Worm (Caenorhabditis elegans): Measurements from ENCODE around the gene C14B1.2.

C14B1.2 gene

DNA sequence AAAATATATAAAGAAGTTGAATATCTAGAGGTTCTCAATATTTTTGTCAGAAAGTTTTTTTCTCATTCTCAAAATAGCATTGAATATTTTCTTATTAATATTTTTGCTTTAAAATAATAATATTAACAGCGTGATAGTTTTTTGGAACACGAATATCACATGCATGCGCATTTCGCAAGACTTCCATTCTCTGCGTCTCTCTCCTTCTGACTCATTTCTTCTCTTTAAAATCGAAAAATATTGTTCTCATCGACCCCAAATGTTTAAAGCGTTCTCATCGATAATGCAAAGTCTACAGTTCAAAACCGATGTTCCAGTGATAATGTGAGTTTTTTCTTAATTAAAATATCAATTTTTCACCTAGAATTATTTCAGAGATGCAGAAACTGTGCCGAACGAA, 1.3 kb downstream of the C14B1.2 start, which contains the start of gene C14B1.3:
Gene C14B1.3, plus strand, starts transcription at position 168 of the 400 bp plus-strand sequence.
- peak in 1 of 3 experiments; percentile 28 for TF ChIP-seq dpl-1 (GFP tag; optimal IDR thresholded peaks at IDR 0.05)
- TF ChIP-seq C04F5.9 (tag; optimal IDR thresholded peaks at IDR 0.05): no peak
- TF ChIP-seq egl-13 (tag; optimal IDR thresholded peaks at IDR 0.05): no peak
- no peak for TF ChIP-seq grh-1 (GFP tag; IDR thresholded peaks at IDR 0.05)
- no peak for TF ChIP-seq efl-3 (GFP tag; optimal IDR thresholded peaks at IDR 0.05)
- peak; percentile 87 for TF ChIP-seq skn-1 (tag; optimal IDR thresholded peaks at IDR 0.05)
- TF ChIP-seq C34B4.2 (tag; optimal IDR thresholded peaks at IDR 0.05): no peak
- TF ChIP-seq efl-1 (optimal IDR thresholded peaks at IDR 0.05): no peak
- peak; percentile 10 to 91 for TF ChIP-seq efl-1 (GFP tag; optimal IDR thresholded peaks at IDR 0.05 in 1 of 2)
- peak; percentile 1 for TF ChIP-seq xbp-1 (tag; optimal IDR thresholded peaks at IDR 0.05)
- no peak for TF ChIP-seq isw-1 (GFP tag; IDR thresholded peaks at IDR 0.05)
- TF ChIP-seq lin-14 (GFP tag; optimal IDR thresholded peaks at IDR 0.05): peak; percentile 66
- no peak for TF ChIP-seq irx-1 (tag; optimal IDR thresholded peaks at IDR 0.05)
- peak; percentile 17 for TF ChIP-seq jun-1 (tag; optimal IDR thresholded peaks at IDR 0.05)
- no peak for TF ChIP-seq nhr-237 (tag; optimal IDR thresholded peaks at IDR 0.05)
- peak; percentile 15 to 56 for TF ChIP-seq lin-35 (GFP tag; optimal IDR thresholded peaks at IDR 0.05)
- no peak for TF ChIP-seq hlh-4 (tag; optimal IDR thresholded peaks at IDR 0.05)
- TF ChIP-seq fkh-8 (tag; optimal IDR thresholded peaks at IDR 0.05): no peak
- TF ChIP-seq fkh-4 (tag; optimal IDR thresholded peaks at IDR 0.05; ENCODE audit: borderline replicate concordance): no peak
- TF ChIP-seq elt-2 (tag; optimal IDR thresholded peaks at IDR 0.05): no peak
- no peak for TF ChIP-seq zag-1 (tag; optimal IDR thresholded peaks at IDR 0.05)
- TF ChIP-seq vab-15 (tag; optimal IDR thresholded peaks at IDR 0.05): no peak
- no peak for TF ChIP-seq nhr-11 (tag; optimal IDR thresholded peaks at IDR 0.05)
- no peak for TF ChIP-seq ceh-63 (GFP tag; optimal IDR thresholded peaks at IDR 0.05)
- TF ChIP-seq aha-1 (tag; optimal IDR thresholded peaks at IDR 0.05): no peak
- TF ChIP-seq ceh-88 (GFP tag; IDR thresholded peaks at IDR 0.05): no peak
- no peak for TF ChIP-seq fkh-10 (GFP tag; optimal IDR thresholded peaks at IDR 0.05)
- no peak for TF ChIP-seq nhr-28 (tag; optimal IDR thresholded peaks at IDR 0.05)
- no peak for TF ChIP-seq nhr-12 (tag; optimal IDR thresholded peaks at IDR 0.05)
- peak; percentile 30 for TF ChIP-seq zip-4 (GFP tag; optimal IDR thresholded peaks at IDR 0.05)
- no peak for TF ChIP-seq lin-15B (tag; optimal IDR thresholded peaks at IDR 0.05)
- TF ChIP-seq ceh-82 (tag; optimal IDR thresholded peaks at IDR 0.05): peak in 2 of 3 experiments; percentile 6 to 31
- peak; percentile 3 for TF ChIP-seq mep-1 (tag; optimal IDR thresholded peaks at IDR 0.05)
- TF ChIP-seq pag-3 (tag; optimal IDR thresholded peaks at IDR 0.05; ENCODE audit: borderline replicate concordance, insufficient read depth): no peak
- TF ChIP-seq C16A3.4 (tag; optimal IDR thresholded peaks at IDR 0.05): no peak
- TF ChIP-seq nhr-20 (tag; optimal IDR thresholded peaks at IDR 0.05): no peak
- no peak for TF ChIP-seq sox-4 (tag; optimal IDR thresholded peaks at IDR 0.05)
- TF ChIP-seq nhr-71 (tag; optimal IDR thresholded peaks at IDR 0.05): peak; percentile 39
- no peak for TF ChIP-seq nhr-84 (tag; optimal IDR thresholded peaks at IDR 0.05)
- peak; percentile 4 for TF ChIP-seq snu-23 (GFP tag; optimal IDR thresholded peaks at IDR 0.05)
- no peak for TF ChIP-seq swsn-7 (tag; optimal IDR thresholded peaks at IDR 0.05)
- TF ChIP-seq F16B12.6 (tag; optimal IDR thresholded peaks at IDR 0.05): no peak
- TF ChIP-seq lsy-2 (tag; optimal IDR thresholded peaks at IDR 0.05): peak; percentile 28 to 32
- no peak for TF ChIP-seq pqm-1 (tag; optimal IDR thresholded peaks at IDR 0.05)
- no peak for TF ChIP-seq snpc-4 (tag; optimal IDR thresholded peaks at IDR 0.05)
- peak in 1 of 2 experiments; percentile 29 for TF ChIP-seq mdl-1 (tag; optimal IDR thresholded peaks at IDR 0.05)
- TF ChIP-seq unc-30 (tag; optimal IDR thresholded peaks at IDR 0.05): no peak
- TF ChIP-seq unc-130 (tag; optimal IDR thresholded peaks at IDR 0.05): no peak
- no peak for TF ChIP-seq tbx-2 (tag; optimal IDR thresholded peaks at IDR 0.05)
- no peak for TF ChIP-seq rnt-1 (tag; optimal IDR thresholded peaks at IDR 0.05)
- peak in 1 of 6 experiments; percentile 21 for TF ChIP-seq elt-3 (tag; optimal IDR thresholded peaks at IDR 0.05)

All from whole organism, L1 larva.